Worm (Caenorhabditis elegans): Measurements from ENCODE around the gene col-10.
A peak's percentile ranks its signal among the peaks of the same experiment; 100 is the strongest.

The col-10 gene

DNA sequence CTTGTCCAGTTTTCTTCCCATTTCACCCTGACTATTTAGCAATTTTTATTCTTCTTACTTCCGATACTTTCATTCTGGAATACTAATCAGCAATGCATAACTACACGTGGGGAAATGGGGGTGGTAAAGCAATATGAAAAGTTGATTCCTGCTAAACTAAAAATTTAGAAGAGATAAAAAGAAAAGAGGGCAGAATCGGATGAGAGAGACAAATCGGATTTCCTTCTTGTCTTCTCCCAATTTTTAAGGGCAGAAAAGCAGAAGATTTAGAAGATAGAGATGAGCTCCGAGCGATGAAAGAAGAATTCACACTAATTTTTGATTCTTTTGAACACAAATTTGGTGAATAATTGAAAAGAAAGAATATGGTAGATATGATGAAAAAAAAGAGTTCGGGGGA lies 28.9 kb upstream of the col-10 start:
- TF ChIP-seq ces-1 (GFP tag; optimal IDR thresholded peaks at IDR 0.05) (peak; percentile 56), ctbp-1 (GFP tag; IDR thresholded peaks at IDR 0.05) (peak; percentile 54; the same call in 1 of the 2 replicates), unc-62 (GFP tag; optimal IDR thresholded peaks at IDR 0.05 in 1 of 2) (no peak), unc-62 (tag; optimal IDR thresholded peaks at IDR 0.05) (no peak)

DNA sequence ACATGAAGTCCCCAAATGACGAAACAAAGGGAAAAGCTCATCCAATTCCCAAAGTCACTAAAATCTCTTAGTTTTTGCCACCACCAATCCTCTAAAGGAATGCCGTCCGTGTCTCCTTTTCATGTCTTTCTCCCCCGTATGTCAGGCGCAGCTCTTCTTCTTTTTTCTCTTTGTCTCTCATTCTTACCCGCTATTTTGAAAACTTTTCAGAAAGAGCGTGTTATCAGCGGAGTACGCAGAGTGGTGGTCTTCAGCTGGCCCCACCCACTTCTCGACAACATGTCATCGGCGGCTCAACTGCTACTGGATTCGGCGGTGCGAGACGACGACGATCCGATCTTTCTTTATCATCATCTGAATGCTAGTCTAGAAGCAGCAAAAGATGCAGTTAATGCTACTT lies 26.3 kb upstream of the col-10 start, which contains the start of gene sphr-1:
sphr-1 (plus strand) TSS at position 205 of the 400 bp plus-strand sequence.
- TF ChIP-seq ctbp-1 (GFP tag; IDR thresholded peaks at IDR 0.05) (0 out of 2 replicates have a peak, but pooled peaks have one; percentile 36), fkh-10 (GFP tag; optimal IDR thresholded peaks at IDR 0.05) (peak; percentile 6), ZK546.5 (tag; optimal IDR thresholded peaks at IDR 0.05) (no peak), aha-1 (tag) (peak; percentile 5), nhr-42 (GFP tag; IDR thresholded peaks at IDR 0.05) (no peak), unc-62 (GFP tag; optimal IDR thresholded peaks at IDR 0.05 in 1 of 2) (peak in 1 of 2 experiments; percentile 95), unc-62 (tag; optimal IDR thresholded peaks at IDR 0.05) (no peak), dpl-1 (GFP tag; optimal IDR thresholded peaks at IDR 0.05) (no peak), F37D6.2 (tag; optimal IDR thresholded peaks at IDR 0.05) (no peak)

ce11 chrV:9186028-9186427 lies 20.9 kb upstream of the col-10 start:
- TF ChIP-seq aha-1 (tag) (peak; percentile 20), spr-1 (tag; optimal IDR thresholded peaks at IDR 0.05) (no peak), snpc-1.2 (GFP tag; IDR thresholded peaks at IDR 0.05) (no peak), hlh-11 (tag; optimal IDR thresholded peaks at IDR 0.05) (no peak), nhr-6 (tag; optimal IDR thresholded peaks at IDR 0.05) (no peak), D1046.2 (GFP tag; IDR thresholded peaks at IDR 0.05) (no peak), daf-19 (GFP tag; conservative IDR thresholded peaks at IDR 0.05) (no peak)

ce11 chrV:9183718-9184441 lies 18.8 kb upstream of the col-10 start:
- TF ChIP-seq ces-1 (GFP tag; optimal IDR thresholded peaks at IDR 0.05) (no peak), T20F7.1 (GFP tag; optimal IDR thresholded peaks at IDR 0.05) (no peak), nhr-42 (GFP tag; IDR thresholded peaks at IDR 0.05) (no peak), egl-43 (GFP tag; IDR thresholded peaks at IDR 0.05) (no peak), aha-1 (tag) (peak; percentile 8), set-16 (GFP tag; IDR thresholded peaks at IDR 0.05) (no peak), lin-15B (tag; optimal IDR thresholded peaks at IDR 0.05) (no peak)

ce11 chrV:9181669-9182250 lies 16.7 kb upstream of the col-10 start, which contains the start of gene ptr-1:
TSS of gene ptr-1 (minus strand) at chrV:9181719.
- TF ChIP-seq arid-1 (GFP tag; conservative IDR thresholded peaks at IDR 0.05) (no peak), pqm-1 (tag; optimal IDR thresholded peaks at IDR 0.05) (no peak), Y5F2A.4 (GFP tag; optimal IDR thresholded peaks at IDR 0.05) (no peak), daf-19 (GFP tag; conservative IDR thresholded peaks at IDR 0.05) (no peak), fos-1 (tag; optimal IDR thresholded peaks at IDR 0.05) (no peak), nhr-11 (tag; optimal IDR thresholded peaks at IDR 0.05) (no peak), dmd-6 (GFP tag; IDR thresholded peaks at IDR 0.05) (no peak), madf-9 (GFP tag; conservative IDR thresholded peaks at IDR 0.05) (no peak)

DNA sequence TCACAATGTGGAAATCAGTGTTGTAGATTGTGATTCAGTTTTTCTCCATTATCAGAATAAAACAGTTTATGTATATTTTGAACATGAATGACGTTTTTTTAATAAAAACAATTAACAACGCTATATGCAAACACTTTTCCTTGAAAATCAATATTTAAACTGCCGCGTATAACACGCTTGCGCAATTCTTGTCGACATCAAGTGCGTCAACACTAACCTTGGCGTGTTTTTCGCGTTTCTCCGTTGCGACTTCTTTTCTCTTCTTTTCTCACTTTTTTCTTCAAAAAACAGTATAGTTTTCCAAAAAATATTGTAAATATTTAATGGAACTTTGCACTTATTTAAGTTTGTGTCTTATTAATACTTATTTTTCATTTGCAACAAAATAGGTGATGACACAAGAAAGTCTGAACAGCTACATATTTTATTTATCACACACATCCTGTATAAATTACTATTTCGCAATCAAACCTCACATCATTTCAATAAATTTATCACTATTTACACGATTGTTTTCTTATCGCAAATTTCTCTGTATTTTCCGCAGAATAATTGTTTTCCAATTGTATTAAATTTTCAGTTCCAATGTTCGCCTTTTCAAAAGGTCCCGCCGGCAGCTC lies 10.2 kb upstream of the col-10 start, which contains the start of gene spas-1:
spas-1 (plus strand) TSS at position 572 of the 620 bp plus-strand sequence.
- no peak for TF ChIP-seq ceh-32 (tag; optimal IDR thresholded peaks at IDR 0.05; ENCODE audit: poor library complexity)
- peak; percentile 69 to 93 for TF ChIP-seq lsy-2 (tag; optimal IDR thresholded peaks at IDR 0.05)
- peak; percentile 52 for TF ChIP-seq nhr-25 (tag; optimal IDR thresholded peaks at IDR 0.05; ENCODE audit: borderline replicate concordance, insufficient read depth)
- peak in 1 of 2 experiments; percentile 35 for TF ChIP-seq mdl-1 (tag; optimal IDR thresholded peaks at IDR 0.05)
- no peak for TF ChIP-seq ceh-82 (tag; optimal IDR thresholded peaks at IDR 0.05)
- TF ChIP-seq unc-130 (GFP tag; optimal IDR thresholded peaks at IDR 0.05), result peak; percentile 45
- TF ChIP-seq egl-43 (GFP tag; IDR thresholded peaks at IDR 0.05), result no peak
- TF ChIP-seq dmd-6 (GFP tag; IDR thresholded peaks at IDR 0.05), result peak; percentile 57
- TF ChIP-seq zip-2 (tag; optimal IDR thresholded peaks at IDR 0.05), result peak; percentile 54
- peak; percentile 73 for TF ChIP-seq hlh-30 (tag; optimal IDR thresholded peaks at IDR 0.05; ENCODE audit: insufficient read depth)
- TF ChIP-seq tra-1 (GFP tag; IDR thresholded peaks at IDR 0.05), result no peak
- no peak for TF ChIP-seq madf-5 (GFP tag; IDR thresholded peaks at IDR 0.05)
- peak; percentile 94 for TF ChIP-seq dve-1 (tag; optimal IDR thresholded peaks at IDR 0.05; ENCODE audit: insufficient read depth)
- TF ChIP-seq nhr-48 (tag; optimal IDR thresholded peaks at IDR 0.05), result peak; percentile 74
